Worm (Caenorhabditis elegans) whole organism, early embryonic: Measurements from ENCODE around the gene Y73B6BL.27.

Experiments used
- B0310.2 ChIP-seq: sonication (generic microtip); optimal IDR thresholded peaks from 2 replicates; lab custom pipeline; 2016; ENCODE audit warnings: mild to moderate bottlenecking, missing genetic modification characterization, missing compliant biosample characterization
- flt-1 ChIP-seq: fragments of 200-800 bp; sonication (Bioruptor generic); IDR thresholded peaks from 2 replicates; pipeline ENCODE4 v1.3.6; 2022; ENCODE audit warnings: missing genetic modification characterization, missing compliant biosample characterization

DNA sequence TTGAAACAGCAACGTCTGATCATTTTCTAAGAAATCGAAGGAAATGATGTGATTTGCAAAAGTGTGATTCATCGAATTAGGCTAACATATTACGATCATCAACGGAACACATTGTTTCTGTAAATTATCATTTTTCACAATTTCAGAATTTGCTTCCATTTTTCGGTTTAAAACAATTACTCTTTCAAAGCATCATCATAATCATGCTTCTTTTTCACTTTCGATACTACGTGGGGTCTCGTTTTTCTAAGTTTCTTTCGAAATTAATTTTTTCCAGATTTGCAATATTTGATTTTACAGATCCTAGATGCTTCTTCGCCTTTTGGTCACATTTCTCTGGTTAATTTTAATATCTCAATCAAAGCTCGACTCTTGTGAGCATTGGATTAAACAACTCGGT lies 7.2 kb upstream of the Y73B6BL.27 start, which contains the start of gene tyr-6:
- TF ChIP-seq B0310.2 (tag; lab: Kevin White, UChicago) = no peak
- no peak for TF ChIP-seq flt-1 (GFP tag; lab: Robert Waterston, UW)
